Worm (Caenorhabditis elegans): ENCODE results near the gene sec-31.

The sec-31 gene

ce11 chrIV:11371645-11372044 lies at the start of gene sec-31:
Gene sec-31, minus strand, starts transcription at chrIV:11371792.
- peak; percentile 37 for TF ChIP-seq mcd-1 (GFP tag; IDR thresholded peaks at IDR 0.05)
- TF ChIP-seq ztf-28 (GFP tag; IDR thresholded peaks at IDR 0.05): no peak
- no peak for TF ChIP-seq F49E8.2 (tag; optimal IDR thresholded peaks at IDR 0.05; ENCODE audit: insufficient read depth)
- TF ChIP-seq nhr-90 (tag; optimal IDR thresholded peaks at IDR 0.05): no peak
- peak in 1 of 2 experiments; percentile 29 for TF ChIP-seq let-607 (tag; optimal IDR thresholded peaks at IDR 0.05)
- no peak for TF ChIP-seq egl-18 (GFP tag; IDR thresholded peaks at IDR 0.05)

ce11 chrIV:11416724-11417123 lies 45.1 kb upstream of the sec-31 start, which contains the start of gene F22B3.5:
Gene F22B3.5, minus strand, starts transcription at chrIV:11416824.
- peak; percentile 59; the same call in 1 of the 2 replicates for TF ChIP-seq mcd-1 (GFP tag; IDR thresholded peaks at IDR 0.05)

- TF ChIP-seq nhr-27 (tag; optimal IDR thresholded peaks at IDR 0.05): no peak
- no peak for TF ChIP-seq sdz-38 (tag; optimal IDR thresholded peaks at IDR 0.05)
- TF ChIP-seq unc-130 (GFP tag; optimal IDR thresholded peaks at IDR 0.05): no peak
- TF ChIP-seq cebp-1 (GFP tag; IDR thresholded peaks at IDR 0.05): no peak
- TF ChIP-seq cebp-1 (tag; optimal IDR thresholded peaks at IDR 0.05): no peak
- TF ChIP-seq F52B5.7 (tag; optimal IDR thresholded peaks at IDR 0.05): no peak
- no peak for TF ChIP-seq nfya-1 (tag; optimal IDR thresholded peaks at IDR 0.05; ENCODE audit: borderline replicate concordance, insufficient read depth)
- TF ChIP-seq tlf-1 (GFP tag; optimal IDR thresholded peaks at IDR 0.05): no peak
- TF ChIP-seq nhr-90 (tag; optimal IDR thresholded peaks at IDR 0.05): no peak
- TF ChIP-seq B0261.1 (tag; optimal IDR thresholded peaks at IDR 0.05): no peak
- TF ChIP-seq nhr-179 (tag; optimal IDR thresholded peaks at IDR 0.05): no peak
These were observed 43.3 kb upstream of the sec-31 start, which contains the start of gene F22B3.10 for ce11 chrIV:11414920-11415319. Gene F22B3.10, minus strand, starts transcription at chrIV:11415020.

ce11 chrIV:11410084-11410483 lies 38.5 kb upstream of the sec-31 start, which contains the start of gene gfat-2:
Gene gfat-2, plus strand, starts transcription at chrIV:11410228.
- TF ChIP-seq D2030.7 (GFP tag; IDR thresholded peaks at IDR 0.05) (no peak), ceh-91 (GFP tag; IDR thresholded peaks at IDR 0.05) (no peak), C17E4.6 (GFP tag; IDR thresholded peaks at IDR 0.05) (no peak), snpc-1.1 (tag; optimal IDR thresholded peaks at IDR 0.05; ENCODE audit: insufficient read depth) (no peak), ama-1 (optimal IDR thresholded peaks at IDR 0.05) (no peak), ama-1 (GFP tag; optimal IDR thresholded peaks at IDR 0.05) (no peak), rec-8 (tag; optimal IDR thresholded peaks at IDR 0.05) (no peak), tbp1 (GFP tag; optimal IDR thresholded peaks at IDR 0.05) (no peak), ekl-4 (GFP tag; IDR thresholded peaks at IDR 0.05) (no peak), snpc-4 (GFP tag; optimal IDR thresholded peaks at IDR 0.05) (no peak), snpc-4 (tag; optimal IDR thresholded peaks at IDR 0.05) (no peak), ztf-18 (tag; optimal IDR thresholded peaks at IDR 0.05) (no peak), nfya-2 (GFP tag; IDR thresholded peaks at IDR 0.05) (no peak), sptf-2 (GFP tag; optimal IDR thresholded peaks at IDR 0.05) (no peak), dox-1 (GFP tag; IDR thresholded peaks at IDR 0.05) (no peak), lin-54 (GFP tag; optimal IDR thresholded peaks at IDR 0.05) (no peak), lsl-1 (GFP tag; optimal IDR thresholded peaks at IDR 0.05) (peak; percentile 81), B0261.1 (tag; optimal IDR thresholded peaks at IDR 0.05) (no peak), mes-4 (tag; optimal IDR thresholded peaks at IDR 0.05) (no peak), F39B2.1 (GFP tag; IDR thresholded peaks at IDR 0.05) (no peak), dpl-1 (GFP tag; optimal IDR thresholded peaks at IDR 0.05) (peak; percentile 25), Y67H2A.10 (GFP tag; conservative IDR thresholded peaks at IDR 0.05) (no peak), unc-130 (GFP tag; optimal IDR thresholded peaks at IDR 0.05) (no peak), nhr-120 (GFP tag; IDR thresholded peaks at IDR 0.05) (no peak), die-1 (tag; optimal IDR thresholded peaks at IDR 0.05) (no peak), madf-6 (GFP tag; IDR thresholded peaks at IDR 0.05) (peak; percentile 96), mxl-1 (tag; optimal IDR thresholded peaks at IDR 0.05) (no peak), ztf-3 (GFP tag; optimal IDR thresholded peaks at IDR 0.05) (no peak), fkh-3 (tag; optimal IDR thresholded peaks at IDR 0.05) (no peak), lsy-27 (tag; optimal IDR thresholded peaks at IDR 0.05; ENCODE audit: borderline replicate concordance, insufficient read depth) (no peak)

Data from whole organism, young adult.